Fruit fly (Drosophila melanogaster): ENCODE results near the gene CG3604.
A peak's percentile ranks its signal among the peaks of the same experiment; 100 is the strongest.

CG3604 gene

DNA sequence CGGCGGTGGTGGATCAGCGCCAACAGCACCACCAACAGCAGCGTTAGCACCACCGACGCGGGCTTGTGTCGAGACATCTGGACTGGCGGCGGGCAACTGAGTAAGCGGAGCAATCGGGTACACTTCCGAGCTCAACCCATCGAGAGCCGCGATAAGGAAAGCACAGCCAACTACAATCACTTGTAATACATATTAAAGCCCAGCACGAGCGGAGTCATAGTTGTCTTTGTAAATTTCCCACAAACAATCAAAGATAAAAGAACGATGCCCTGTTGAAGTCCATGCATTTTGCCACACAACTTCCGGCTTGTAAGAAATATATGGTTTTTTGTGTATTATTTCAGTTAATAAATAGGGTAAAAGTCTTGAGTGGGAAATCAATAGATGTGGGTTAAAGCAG, 9.3 kb upstream of the CG3604 start, which contains the start of gene CG31777:
Gene CG31777, minus strand, starts transcription at position 101 of the 400 bp plus-strand sequence.
- TF ChIP-seq bab1 (GFP tag; optimal IDR thresholded peaks at IDR 0.05) = no peak
- no peak for TF ChIP-seq CG12768 (GFP tag; optimal IDR thresholded peaks at IDR 0.05)
- no peak for TF ChIP-seq kay (GFP tag; ENCODE audit: borderline replicate concordance)
- TF ChIP-seq Clk (GFP tag; optimal IDR thresholded peaks at IDR 0.05) = no peak
- no peak for TF ChIP-seq Hr96 (GFP tag; optimal IDR thresholded peaks at IDR 0.05)
- no peak for TF ChIP-seq Crg-1 (GFP tag; optimal IDR thresholded peaks at IDR 0.05)
- no peak for TF ChIP-seq CG5204 (GFP tag; optimal IDR thresholded peaks at IDR 0.05)
- TF ChIP-seq CG7045 (GFP tag; optimal IDR thresholded peaks at IDR 0.05) = no peak
- TF ChIP-seq CG14711 (tag; optimal IDR thresholded peaks at IDR 0.05) = no peak

- TF ChIP-seq pad (GFP tag; optimal IDR thresholded peaks at IDR 0.05) (peak; percentile 13), CG11617 (GFP tag; optimal IDR thresholded peaks at IDR 0.05) (peak; percentile 24), cnc (optimal IDR thresholded peaks at IDR 0.05) (no peak), CG14711 (tag; optimal IDR thresholded peaks at IDR 0.05) (peak; percentile 69), CG7101 (tag; optimal IDR thresholded peaks at IDR 0.05) (peak; percentile 73), toe (GFP tag; optimal IDR thresholded peaks at IDR 0.05) (no peak), bab1 (GFP tag; optimal IDR thresholded peaks at IDR 0.05) (no peak), Clk (GFP tag; optimal IDR thresholded peaks at IDR 0.05) (no peak), Hr96 (GFP tag; optimal IDR thresholded peaks at IDR 0.05) (no peak), Crg-1 (GFP tag; optimal IDR thresholded peaks at IDR 0.05) (no peak), Mnt (GFP tag; optimal IDR thresholded peaks at IDR 0.05) (peak; percentile 30), CG5204 (GFP tag; optimal IDR thresholded peaks at IDR 0.05) (peak; percentile 50), CG33017 (tag; optimal IDR thresholded peaks at IDR 0.05) (peak; percentile 83), CG1620 (GFP tag; optimal IDR thresholded peaks at IDR 0.05) (no peak), CG7045 (GFP tag; optimal IDR thresholded peaks at IDR 0.05) (peak; percentile 6), cic (GFP tag; optimal IDR thresholded peaks at IDR 0.05) (no peak), kay (GFP tag; ENCODE audit: borderline replicate concordance) (no peak), tj (GFP tag; optimal IDR thresholded peaks at IDR 0.05) (peak; percentile 36), ovo (GFP tag; optimal IDR thresholded peaks at IDR 0.05) (no peak), CG12768 (GFP tag; optimal IDR thresholded peaks at IDR 0.05) (peak; percentile 42)
These were observed 7.8 kb upstream of the CG3604 start, which contains the start of gene CG31778 for dm6 chr2L:3705438-3705921. Gene CG31778 (minus strand): TSS chr2L:3705488.

DNA sequence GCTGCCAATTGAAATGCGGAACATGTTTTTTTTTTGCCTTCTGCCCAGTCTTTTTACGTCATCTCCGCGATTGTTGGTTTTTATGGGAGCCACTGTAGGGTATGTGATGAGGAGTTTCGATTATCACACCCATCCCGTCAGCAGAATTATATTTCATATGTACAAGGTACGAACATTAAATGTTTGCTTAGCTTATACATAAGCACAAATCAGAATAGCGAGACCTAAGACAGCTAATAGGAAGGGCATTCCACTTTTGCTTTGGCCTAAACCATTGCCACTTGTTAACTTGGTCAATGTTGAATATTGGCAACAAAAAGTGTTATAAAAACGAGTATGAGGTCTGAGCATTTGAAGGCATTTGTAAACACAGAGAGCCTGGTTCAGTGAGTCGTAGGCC, 5.6 kb upstream of the CG3604 start, which contains the start of gene CG2816:
Gene CG2816, plus strand, starts transcription at position 400 of the 400 bp plus-strand sequence.
- TF ChIP-seq toe (GFP tag; optimal IDR thresholded peaks at IDR 0.05) (peak; percentile 57), Mnt (GFP tag; optimal IDR thresholded peaks at IDR 0.05) (no peak), tj (GFP tag; optimal IDR thresholded peaks at IDR 0.05) (peak; percentile 13), CG11617 (GFP tag; optimal IDR thresholded peaks at IDR 0.05) (no peak), CG7045 (GFP tag; optimal IDR thresholded peaks at IDR 0.05) (peak; percentile 44), CG5204 (GFP tag; optimal IDR thresholded peaks at IDR 0.05) (peak; percentile 69), pad (GFP tag; optimal IDR thresholded peaks at IDR 0.05) (peak; percentile 22), Clk (GFP tag; optimal IDR thresholded peaks at IDR 0.05) (no peak), CG14711 (tag; optimal IDR thresholded peaks at IDR 0.05) (peak; percentile 64), cnc (optimal IDR thresholded peaks at IDR 0.05) (no peak), Hr96 (GFP tag; optimal IDR thresholded peaks at IDR 0.05) (peak; percentile 54), CG12768 (GFP tag; optimal IDR thresholded peaks at IDR 0.05) (peak; percentile 64), CG7101 (tag; optimal IDR thresholded peaks at IDR 0.05) (peak; percentile 45), kay (GFP tag; ENCODE audit: borderline replicate concordance) (peak; percentile 77), Crg-1 (GFP tag; optimal IDR thresholded peaks at IDR 0.05) (no peak), CG1620 (GFP tag; optimal IDR thresholded peaks at IDR 0.05) (peak; percentile 7), cic (GFP tag; optimal IDR thresholded peaks at IDR 0.05) (no peak), CG33017 (tag; optimal IDR thresholded peaks at IDR 0.05) (peak; percentile 79), ovo (GFP tag; optimal IDR thresholded peaks at IDR 0.05) (no peak)

- TF ChIP-seq CG7101 (tag; optimal IDR thresholded peaks at IDR 0.05) (no peak), cic (GFP tag; optimal IDR thresholded peaks at IDR 0.05) (no peak), CG11617 (GFP tag; optimal IDR thresholded peaks at IDR 0.05) (no peak), CG5204 (GFP tag; optimal IDR thresholded peaks at IDR 0.05) (no peak), CG12768 (GFP tag; optimal IDR thresholded peaks at IDR 0.05) (no peak), CG1620 (GFP tag; optimal IDR thresholded peaks at IDR 0.05) (no peak), CG7045 (GFP tag; optimal IDR thresholded peaks at IDR 0.05) (no peak)
These were observed 3.9 kb upstream of the CG3604 start, which contains the start of gene CG43145 for dm6 chr2L:3701526-3701925. Gene CG43145 (plus strand): TSS chr2L:3701826.

DNA sequence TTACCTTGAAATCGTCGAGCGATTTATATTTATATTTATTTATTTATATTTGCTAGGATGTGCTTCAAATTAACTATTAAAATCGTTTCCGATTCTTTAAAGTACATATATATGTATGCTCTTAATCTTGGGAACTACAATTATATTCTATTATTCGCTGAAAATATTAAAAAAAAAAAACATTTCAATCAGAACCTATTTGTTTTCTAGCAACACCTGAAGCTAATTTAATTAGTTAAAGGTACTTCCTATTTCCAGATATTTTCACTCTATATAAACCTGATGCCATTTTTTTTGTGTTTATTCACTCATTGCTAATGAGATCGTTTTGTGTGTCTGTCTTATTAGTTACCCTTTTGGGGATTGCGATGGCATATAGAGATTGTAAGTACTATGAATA, 3.3 kb upstream of the CG3604 start, which contains the start of gene CG42467:
Gene CG42467, plus strand, starts transcription at position 301 of the 400 bp plus-strand sequence.
- TF ChIP-seq CG7101 (tag; optimal IDR thresholded peaks at IDR 0.05) = no peak
- no peak for TF ChIP-seq tj (GFP tag; optimal IDR thresholded peaks at IDR 0.05)
- TF ChIP-seq toe (GFP tag; optimal IDR thresholded peaks at IDR 0.05) = no peak
- TF ChIP-seq CG12768 (GFP tag; optimal IDR thresholded peaks at IDR 0.05) = no peak
- no peak for TF ChIP-seq kay (GFP tag; ENCODE audit: borderline replicate concordance)
- TF ChIP-seq cnc (optimal IDR thresholded peaks at IDR 0.05) = no peak

- TF ChIP-seq CG33017 (tag; optimal IDR thresholded peaks at IDR 0.05) (no peak), CG14711 (tag; optimal IDR thresholded peaks at IDR 0.05) (no peak)
These were observed 2.7 kb upstream of the CG3604 start, which contains the start of gene Sfp24C1 for dm6 chr2L:3700374-3700773. Gene Sfp24C1 (plus strand): TSS chr2L:3700674.

- TF ChIP-seq Crg-1 (GFP tag; optimal IDR thresholded peaks at IDR 0.05) (no peak), CG7101 (tag; optimal IDR thresholded peaks at IDR 0.05) (no peak), toe (GFP tag; optimal IDR thresholded peaks at IDR 0.05) (no peak), CG33017 (tag; optimal IDR thresholded peaks at IDR 0.05) (no peak), CG7045 (GFP tag; optimal IDR thresholded peaks at IDR 0.05) (no peak), CG14711 (tag; optimal IDR thresholded peaks at IDR 0.05) (no peak), Mnt (GFP tag; optimal IDR thresholded peaks at IDR 0.05) (no peak)
These were observed 2.2 kb upstream of the CG3604 start, which contains the start of gene CG42465 for dm6 chr2L:3699895-3700294. Gene CG42465 (plus strand): TSS chr2L:3700195.
